Worm (Caenorhabditis elegans) whole organism, L4/young adult: ENCODE measurements around the gene marc-1.
A peak's percentile ranks its signal among the peaks of the same experiment; 100 is the strongest.

Source experiments
- W03F9.2 ChIP-seq: fragments of 150-350 bp; optimal IDR thresholded peaks from 2 replicates; lab custom pipeline; 2014; ENCODE audit warnings: missing biosample characterization, missing genetic modification characterization
- dao-5 ChIP-seq: sonication (generic microtip); optimal IDR thresholded peaks from 2 replicates; lab custom pipeline; 2016; ENCODE audit warnings: missing genotype, missing genetic modification characterization, moderate library complexity, missing compliant biosample characterization
- him-1 ChIP-seq: sonication (generic microtip); optimal IDR thresholded peaks from 2 replicates; lab custom pipeline; 2016; ENCODE audit warnings: missing genotype, missing genetic modification reagents, missing genetic modification characterization, missing compliant biosample characterization

Gene marc-1

DNA sequence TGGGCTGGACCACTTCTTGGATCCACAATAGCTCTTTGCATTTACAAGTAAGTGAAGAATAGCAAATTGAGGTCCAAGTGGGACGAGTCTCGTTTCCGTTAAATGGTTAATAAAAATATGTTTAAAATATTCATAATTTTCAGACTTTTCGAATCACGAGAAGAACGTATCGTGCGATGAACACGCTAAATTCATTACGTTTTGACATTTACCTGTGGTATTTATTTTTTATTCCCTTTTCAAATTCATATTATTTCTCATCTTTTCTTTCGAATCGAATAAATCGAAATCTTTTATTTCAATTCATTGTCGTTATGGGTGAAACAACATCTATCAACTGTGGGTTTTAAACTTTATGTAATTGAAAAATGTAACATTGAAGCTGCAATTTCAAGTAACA, at the start of gene marc-1:
Gene marc-1, plus strand, starts transcription at position 301 of the 400 bp plus-strand sequence.
- TF ChIP-seq dao-5 (tag; lab: Kevin White, UChicago) (no peak), him-1 (tag; lab: Kevin White, UChicago) (no peak), W03F9.2 (tag; lab: Kevin White, UChicago) (no peak)

DNA sequence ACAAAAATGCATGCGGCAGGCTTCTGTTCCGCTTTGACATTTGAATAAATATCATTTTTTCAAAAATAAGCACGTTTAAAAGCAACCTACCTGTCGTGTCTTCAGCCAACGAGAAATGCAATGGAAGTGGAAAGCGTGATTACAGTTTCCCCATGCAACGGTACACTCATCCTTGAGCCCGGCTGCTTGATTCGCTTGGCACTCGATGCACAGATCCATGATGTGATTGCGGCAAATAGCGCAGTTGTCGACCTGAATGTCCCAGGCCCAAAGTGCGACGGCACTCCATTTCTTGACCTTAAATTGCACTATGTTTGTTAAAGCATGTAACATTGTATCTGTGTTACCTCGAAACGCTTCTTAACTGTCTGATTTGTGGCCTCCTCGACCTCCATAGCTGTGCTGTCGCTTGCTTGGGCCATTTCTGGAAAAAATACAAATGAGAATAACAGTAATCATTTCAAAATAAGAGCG, 49.4 kb upstream of the marc-1 start, which contains the start of gene rbx-1:
Gene rbx-1, minus strand, starts transcription at position 424 of the 474 bp plus-strand sequence.
- TF ChIP-seq dao-5 (tag; lab: Kevin White, UChicago), result no peak
- no peak for TF ChIP-seq W03F9.2 (tag; lab: Kevin White, UChicago)
- no peak for TF ChIP-seq him-1 (tag; lab: Kevin White, UChicago)

DNA sequence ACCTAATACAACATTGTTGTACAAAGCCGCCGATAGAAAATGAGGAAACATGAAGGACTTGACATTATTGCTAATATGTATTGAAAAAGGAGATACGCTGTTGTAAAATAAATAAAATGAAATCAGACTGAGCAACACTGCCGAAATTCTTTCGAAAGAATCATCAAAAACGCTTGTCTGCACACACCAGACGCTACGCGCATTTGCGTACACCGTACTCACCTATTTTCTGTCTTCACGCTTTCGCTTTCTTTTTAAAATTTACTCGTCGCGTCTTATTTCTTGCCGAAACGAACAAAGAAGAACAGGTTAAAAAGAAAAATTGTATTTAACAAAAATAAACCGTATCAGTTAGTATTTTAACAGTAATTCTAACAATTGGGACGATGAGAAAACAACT, 48.8 kb upstream of the marc-1 start:
- TF ChIP-seq him-1 (tag; lab: Kevin White, UChicago) (no peak), W03F9.2 (tag; lab: Kevin White, UChicago) (peak; percentile 84)

DNA sequence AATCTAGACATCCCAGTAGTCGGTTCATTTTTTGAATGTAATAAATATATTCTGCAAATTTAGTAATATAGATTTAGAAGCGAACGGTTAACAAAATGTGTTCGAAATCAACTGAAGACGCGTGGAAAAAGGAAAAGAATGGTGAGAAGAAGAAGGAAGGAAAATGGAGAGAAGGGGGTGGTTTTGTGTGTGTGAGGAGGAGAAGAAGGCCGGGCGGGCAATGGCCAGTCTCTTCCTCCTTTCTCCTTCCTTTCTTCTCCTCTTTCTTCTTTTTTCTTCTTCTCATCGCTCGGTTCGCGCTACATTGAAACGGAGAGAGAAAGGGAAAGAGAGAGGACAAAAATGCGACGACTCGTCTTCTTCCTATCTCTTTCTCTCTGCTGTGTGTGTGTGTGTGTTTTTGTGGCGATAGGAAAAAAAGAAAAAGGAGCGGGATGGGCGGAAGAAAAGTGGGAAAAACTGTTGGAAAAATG, 47.4 kb upstream of the marc-1 start, which contains the start of gene ztf-9:
Gene ztf-9, minus strand, starts transcription at position 51 of the 473 bp plus-strand sequence.
- peak; percentile 4 for TF ChIP-seq him-1 (tag; lab: Kevin White, UChicago)
- TF ChIP-seq dao-5 (tag; lab: Kevin White, UChicago), result no peak

DNA sequence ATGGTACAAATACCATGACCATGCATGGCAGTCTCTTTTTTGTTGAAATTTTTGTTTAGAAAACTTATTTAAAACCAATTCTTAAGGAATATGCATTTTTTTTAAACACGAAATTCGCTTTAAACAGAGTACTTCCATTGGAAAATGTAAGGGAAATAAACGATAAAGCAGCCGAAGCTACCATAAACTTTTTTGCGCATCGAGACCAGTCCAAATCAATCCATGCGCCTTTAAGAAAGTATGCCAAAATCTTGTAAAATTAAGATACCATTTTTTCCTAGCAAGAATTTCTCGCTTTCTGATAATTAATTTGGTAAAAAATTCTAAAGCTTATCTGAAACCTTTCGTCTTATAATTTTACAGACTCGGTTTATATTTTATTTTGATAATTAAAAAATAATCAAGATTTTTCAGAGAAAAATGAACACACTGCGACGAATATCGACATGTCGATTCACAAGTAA, 46.8 kb upstream of the marc-1 start, which contains the start of gene ZK287.7:
Gene ZK287.7, plus strand, starts transcription at position 414 of the 464 bp plus-strand sequence.
- TF ChIP-seq dao-5 (tag; lab: Kevin White, UChicago) (no peak), W03F9.2 (tag; lab: Kevin White, UChicago) (no peak), him-1 (tag; lab: Kevin White, UChicago) (no peak)

DNA sequence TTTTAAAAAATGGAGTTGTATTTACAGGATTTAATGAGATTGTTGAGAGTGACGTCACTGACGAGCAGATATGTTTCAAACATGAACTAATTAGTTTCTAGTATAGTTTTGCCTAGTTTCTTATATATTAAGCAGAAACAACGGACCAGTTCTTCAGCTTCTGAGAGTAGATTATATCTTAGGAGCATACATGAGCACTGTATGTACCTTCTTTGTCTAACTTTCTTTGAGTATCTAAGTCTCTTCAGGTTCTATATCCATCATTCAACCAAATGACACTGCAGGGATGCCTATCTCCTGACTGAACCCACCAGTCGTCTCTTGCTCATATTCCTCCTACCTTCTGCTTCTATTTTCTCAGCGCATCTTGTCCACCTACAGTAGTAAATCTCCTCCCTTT, 42.8 kb upstream of the marc-1 start, which contains the start of gene her-1:
Gene her-1, plus strand, starts transcription at position 301 of the 400 bp plus-strand sequence.
- TF ChIP-seq W03F9.2 (tag; lab: Kevin White, UChicago), result no peak
- no peak for TF ChIP-seq him-1 (tag; lab: Kevin White, UChicago)
- no peak for TF ChIP-seq dao-5 (tag; lab: Kevin White, UChicago)

DNA sequence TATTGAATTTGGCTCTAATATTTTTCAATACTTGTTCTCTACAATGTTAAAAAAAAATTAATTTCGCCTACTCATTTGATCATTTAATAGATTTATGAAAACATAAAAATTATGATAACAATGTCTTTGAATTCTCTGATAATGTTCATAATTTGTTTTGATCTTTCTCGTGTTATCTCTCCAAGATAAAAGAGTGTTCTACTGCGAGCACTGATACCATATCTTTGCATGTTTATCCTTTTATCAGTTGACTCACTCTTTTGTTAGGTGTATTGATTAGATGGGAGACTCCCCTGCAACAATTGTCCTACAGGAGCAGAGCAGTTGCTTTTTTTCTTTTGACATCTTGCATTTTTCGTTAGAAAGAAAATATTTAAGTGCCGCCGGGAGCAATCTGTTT, 40.3 kb upstream of the marc-1 start:
- no peak for TF ChIP-seq dao-5 (tag; lab: Kevin White, UChicago)
- TF ChIP-seq W03F9.2 (tag; lab: Kevin White, UChicago), result no peak
- no peak for TF ChIP-seq him-1 (tag; lab: Kevin White, UChicago)

DNA sequence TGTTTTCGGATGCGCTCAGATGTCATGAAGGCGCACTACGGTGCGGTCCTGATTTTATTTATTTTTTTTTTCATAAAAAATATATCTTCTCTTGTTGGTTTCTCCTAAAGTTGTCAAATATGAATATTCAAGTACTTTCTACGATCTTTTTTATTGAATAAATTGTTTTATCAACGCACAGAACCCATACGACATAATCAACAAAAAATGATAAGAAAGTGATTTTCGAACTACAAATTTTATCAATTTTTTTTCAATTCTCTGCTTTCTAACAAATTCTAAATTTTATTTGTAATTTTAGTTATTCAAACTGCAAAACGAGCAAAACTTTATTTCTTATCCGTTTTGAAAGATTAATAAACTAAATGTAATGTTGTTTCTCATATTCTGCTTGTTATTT, 37.6 kb upstream of the marc-1 start:
- TF ChIP-seq him-1 (tag; lab: Kevin White, UChicago) (no peak), W03F9.2 (tag; lab: Kevin White, UChicago) (no peak), dao-5 (tag; lab: Kevin White, UChicago) (no peak)

DNA sequence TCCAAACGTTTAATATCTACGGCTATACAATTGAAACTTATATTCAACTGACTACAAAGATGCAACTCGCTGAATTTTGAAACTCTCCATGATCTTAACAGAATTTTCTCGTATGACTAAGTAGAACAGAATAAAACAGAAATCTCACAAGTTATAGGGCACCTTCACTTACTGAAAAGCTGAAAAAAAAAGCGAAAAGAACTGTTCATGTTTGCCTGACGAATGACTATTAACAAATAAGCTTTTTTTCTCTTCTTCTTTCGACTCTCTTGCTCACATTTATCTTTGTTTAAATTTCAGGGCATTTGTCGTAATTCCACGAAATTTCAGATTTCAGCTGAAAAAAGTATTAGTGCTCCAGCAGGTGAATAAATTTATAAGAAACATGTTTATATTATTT, 36.7 kb upstream of the marc-1 start, which contains the start of gene xbx-6:
Gene xbx-6, plus strand, starts transcription at position 301 of the 400 bp plus-strand sequence.
- TF ChIP-seq W03F9.2 (tag; lab: Kevin White, UChicago) (no peak), dao-5 (tag; lab: Kevin White, UChicago) (no peak), him-1 (tag; lab: Kevin White, UChicago) (no peak)

DNA sequence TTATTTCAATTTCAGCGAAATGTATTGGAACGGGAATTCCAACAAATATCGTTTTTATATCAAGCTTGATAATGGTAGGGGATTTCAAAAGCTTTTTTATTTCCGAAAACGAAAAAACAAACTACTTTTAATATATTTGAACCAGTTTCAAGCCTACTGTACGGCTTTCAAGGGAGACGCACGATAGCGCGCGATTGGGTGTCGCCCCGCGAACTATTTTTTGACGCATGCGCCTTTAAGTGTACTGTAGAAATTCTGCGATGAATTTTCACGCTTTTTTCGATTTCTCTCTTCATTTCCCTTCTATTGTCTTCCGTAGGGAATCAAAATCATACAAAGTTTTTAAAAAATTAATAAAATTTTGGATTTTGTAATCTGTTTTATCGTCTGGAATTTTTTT, 36.0 kb upstream of the marc-1 start:
- TF ChIP-seq dao-5 (tag; lab: Kevin White, UChicago) (no peak), W03F9.2 (tag; lab: Kevin White, UChicago) (no peak), him-1 (tag; lab: Kevin White, UChicago) (no peak)

DNA sequence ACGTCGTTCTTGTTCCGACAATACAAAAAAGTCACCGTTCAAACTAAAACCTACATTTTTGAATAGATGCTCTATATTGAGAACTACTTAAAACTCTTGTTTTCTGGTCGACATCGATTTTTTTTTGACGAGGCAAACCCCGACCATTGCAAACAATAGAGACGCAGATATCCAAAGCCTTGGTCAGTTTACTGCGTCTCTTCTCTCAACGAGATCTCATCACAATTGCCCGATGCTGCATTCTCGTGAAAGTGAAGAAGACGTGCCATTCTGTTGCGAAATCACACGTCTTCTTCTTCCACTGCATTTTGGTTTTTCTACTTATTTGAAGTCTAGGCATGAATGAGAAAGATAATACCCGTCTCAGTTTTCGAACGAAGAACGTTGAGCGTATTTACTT, 35.1 kb upstream of the marc-1 start:
- no peak for TF ChIP-seq dao-5 (tag; lab: Kevin White, UChicago)
- no peak for TF ChIP-seq him-1 (tag; lab: Kevin White, UChicago)
- TF ChIP-seq W03F9.2 (tag; lab: Kevin White, UChicago), result no peak

DNA sequence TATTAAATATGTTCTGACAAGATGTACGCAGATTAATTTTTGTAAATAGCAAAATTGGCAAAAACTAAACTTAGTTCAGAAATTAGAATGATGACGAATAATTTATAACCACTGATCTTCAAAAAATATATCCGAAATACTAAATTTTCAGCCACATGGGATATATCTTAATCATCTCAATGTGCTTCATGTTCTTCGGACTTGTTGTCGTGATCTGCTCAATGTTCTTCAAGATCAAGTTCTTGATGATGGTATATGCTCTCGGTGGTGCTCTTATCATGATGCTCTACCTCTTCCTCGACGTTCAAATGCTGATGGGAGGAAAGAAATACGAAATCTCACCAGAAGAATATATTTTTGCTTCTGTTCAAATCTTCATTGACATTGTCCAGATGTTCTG, 32.9 kb upstream of the marc-1 start:
- TF ChIP-seq W03F9.2 (tag; lab: Kevin White, UChicago), result no peak
- no peak for TF ChIP-seq him-1 (tag; lab: Kevin White, UChicago)
- TF ChIP-seq dao-5 (tag; lab: Kevin White, UChicago), result no peak

DNA sequence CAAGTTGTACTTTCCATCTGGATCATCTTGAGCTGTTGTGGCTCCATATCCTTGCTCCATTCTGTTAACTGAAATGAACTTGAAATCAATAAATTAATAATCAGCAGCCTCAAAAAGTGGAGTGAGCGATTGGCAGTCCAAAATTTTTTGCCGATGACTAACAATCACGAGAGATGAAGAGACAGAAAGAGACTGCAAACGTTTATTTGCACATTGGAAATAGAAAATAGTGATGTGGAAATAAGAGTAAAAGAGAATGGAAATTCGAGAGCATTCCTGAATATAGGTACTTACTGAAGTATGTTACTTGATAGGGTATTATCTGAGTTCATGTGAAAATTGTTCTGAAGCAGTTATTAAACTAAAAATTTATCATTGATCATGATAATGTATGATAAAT, 29.8 kb upstream of the marc-1 start, which contains the start of gene tag-120:
Gene tag-120, minus strand, starts transcription at position 68 of the 400 bp plus-strand sequence.
- TF ChIP-seq him-1 (tag; lab: Kevin White, UChicago), result no peak
- TF ChIP-seq W03F9.2 (tag; lab: Kevin White, UChicago), result no peak
- TF ChIP-seq dao-5 (tag; lab: Kevin White, UChicago), result no peak

DNA sequence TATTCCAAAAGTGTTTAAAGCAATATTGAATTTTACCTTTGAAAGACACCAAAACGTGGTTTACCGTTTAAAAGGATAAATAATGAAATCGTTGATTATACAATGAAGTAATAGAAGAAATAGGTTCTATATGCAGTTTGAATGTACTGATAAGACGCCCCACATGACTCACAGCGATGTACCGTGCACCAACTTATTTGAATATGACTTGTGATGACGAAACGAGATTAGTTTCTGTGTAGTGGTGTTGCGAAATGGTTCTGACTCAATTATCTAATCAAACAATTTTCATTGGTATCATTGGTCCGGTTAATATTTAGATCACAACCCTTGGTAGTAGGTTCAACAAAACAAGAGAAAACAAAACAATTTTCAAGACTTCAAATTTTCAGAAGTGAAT, 28.3 kb upstream of the marc-1 start:
- TF ChIP-seq W03F9.2 (tag; lab: Kevin White, UChicago) (no peak), him-1 (tag; lab: Kevin White, UChicago) (no peak), dao-5 (tag; lab: Kevin White, UChicago) (no peak)
